Fruit fly (Drosophila melanogaster) whole organism, embryonic: ENCODE measurements around the gene CG33098.
A peak's percentile ranks its signal among the peaks of the same experiment; 100 is the strongest.

Source experiments
- CG11504 ChIP-seq: fragments of 200-800 bp; sonication (Bioruptor generic); optimal IDR thresholded peaks from 3 replicates; lab custom pipeline; 2019; ENCODE audit warnings: missing biosample characterization, mild to moderate bottlenecking, missing genetic modification characterization, moderate library complexity
- CG12299 ChIP-seq: fragments of 200-800 bp; sonication (Bioruptor generic); optimal IDR thresholded peaks from 2 replicates; lab custom pipeline; 2018; ENCODE audit warnings: missing biosample characterization, mild to moderate bottlenecking, missing genetic modification characterization
- CG13296 ChIP-seq: fragments of 200-800 bp; sonication (Bioruptor generic); optimal IDR thresholded peaks from 3 replicates; lab custom pipeline; 2018; ENCODE audit warnings: missing biosample characterization, mild to moderate bottlenecking, missing genetic modification characterization
- CG13424 ChIP-seq: fragments of 200-800 bp; sonication (Bioruptor generic); optimal IDR thresholded peaks from 2 replicates; lab custom pipeline; 2019; ENCODE audit warnings: missing biosample characterization, mild to moderate bottlenecking, missing genetic modification characterization, moderate library complexity
- CG14441 ChIP-seq: fragments of 200-800 bp; sonication (Bioruptor generic); IDR thresholded peaks from 2 replicates; pipeline ENCODE4 v1.3.6; 2022; ENCODE audit warnings: missing biosample characterization, missing genetic modification characterization
- CG15601 ChIP-seq: fragments of 200-800 bp; sonication (Bioruptor generic); optimal IDR thresholded peaks from 3 replicates; lab custom pipeline; 2019; ENCODE audit warnings: missing biosample characterization, mild to moderate bottlenecking, missing genetic modification characterization, moderate library complexity
- CG1603 ChIP-seq: fragments of 200-800 bp; sonication (Bioruptor generic); optimal IDR thresholded peaks from 2 replicates; lab custom pipeline; 2019; ENCODE audit warnings: missing biosample characterization, mild to moderate bottlenecking, missing genetic modification characterization, moderate library complexity
- CG16813 ChIP-seq: fragments of 200-800 bp; sonication (Bioruptor generic); IDR thresholded peaks from 3 replicates; pipeline ENCODE4 v1.3.6; 2022; ENCODE audit warnings: missing biosample characterization, missing genetic modification characterization; ENCODE audit not compliant: partially characterized antibody
- CG16815 ChIP-seq: fragments of 200-800 bp; sonication (Bioruptor generic); optimal IDR thresholded peaks from 3 replicates; lab custom pipeline; 2017; ENCODE audit warnings: missing biosample characterization, mild to moderate bottlenecking, missing genetic modification characterization
- CG31388 ChIP-seq: fragments of 200-800 bp; sonication (Bioruptor generic); optimal IDR thresholded peaks from 2 replicates; lab custom pipeline; 2016; ENCODE audit warnings: missing biosample characterization, missing genetic modification characterization
- CG6683 ChIP-seq: fragments of 200-800 bp; sonication (Bioruptor generic); optimal IDR thresholded peaks from 2 replicates; lab custom pipeline; 2017; ENCODE audit warnings: missing biosample characterization, mild to moderate bottlenecking, missing genetic modification characterization, missing genetic modification reagents
- CG6765 ChIP-seq: fragments of 200-800 bp; sonication (Bioruptor generic); optimal IDR thresholded peaks from 3 replicates; lab custom pipeline; 2017; ENCODE audit warnings: missing biosample characterization, mild to moderate bottlenecking, missing genetic modification characterization
- CG7372 ChIP-seq: fragments of 200-800 bp; sonication (Bioruptor generic); IDR thresholded peaks from 2 replicates; pipeline ENCODE4 v1.3.6; 2022; ENCODE audit warnings: missing biosample characterization, missing genetic modification characterization
- CG8089 ChIP-seq: fragments of 200-800 bp; sonication (Bioruptor generic); optimal IDR thresholded peaks from 3 replicates; lab custom pipeline; 2016; ENCODE audit warnings: missing biosample characterization, missing genetic modification characterization
- CG8290 ChIP-seq, 3 experiments: fragments of 200-800 bp; sonication (Bioruptor generic); optimal IDR thresholded peaks; 2 replicates each; lab custom pipeline; 2016 to 2019; ENCODE audit warnings: missing biosample characterization in 3 of 3, missing genetic modification characterization in 3 of 3, mild to moderate bottlenecking in 2 of 3, moderate library complexity in 1 of 3
- CG9215 ChIP-seq: fragments of 200-800 bp; sonication (Bioruptor generic); IDR thresholded peaks from 2 replicates; pipeline ENCODE4 v1.3.6; 2022; ENCODE audit warnings: missing biosample characterization, missing genetic modification characterization
- CHES-1-like ChIP-seq: fragments of 200-800 bp; sonication (Bioruptor generic); optimal IDR thresholded peaks from 2 replicates; lab custom pipeline; 2016; ENCODE audit warnings: missing biosample characterization, missing genetic modification characterization
- D ChIP-seq, 2 experiments: fragments of 200-800 bp in 1 of 2; fragments of >200 bp in 1 of 2; sonication (Bioruptor generic) in 1 of 2; optimal IDR thresholded peaks; 2 replicates in 1 of 2; 3 replicates in 1 of 2; lab custom pipeline; 2017; ENCODE audit warnings: mild to moderate bottlenecking in 1 of 2, missing biosample characterization in 1 of 2, missing genetic modification characterization in 1 of 2, missing genetic modification reagents in 1 of 2
- HLH3B ChIP-seq: fragments of 200-800 bp; sonication (Bioruptor generic); IDR thresholded peaks from 2 replicates; pipeline ENCODE4 v1.3.6; 2022; ENCODE audit warnings: missing biosample characterization, missing genetic modification characterization
- HLH4C ChIP-seq: fragments of 200-800 bp; sonication (Bioruptor generic); IDR thresholded peaks from 3 replicates; pipeline ENCODE4 v1.3.6; 2022; ENCODE audit warnings: missing biosample characterization, missing genetic modification characterization; ENCODE audit not compliant: partially characterized antibody
- HLHmδ ChIP-seq: fragments of 200-800 bp; sonication (Bioruptor generic); optimal IDR thresholded peaks from 2 replicates; lab custom pipeline; 2018; ENCODE audit warnings: missing biosample characterization, mild to moderate bottlenecking, missing genetic modification characterization, moderate library complexity
- HmgZ ChIP-seq: fragments of 200-800 bp; sonication (Bioruptor generic); optimal IDR thresholded peaks from 2 replicates; lab custom pipeline; 2018; ENCODE audit warnings: missing biosample characterization, mild to moderate bottlenecking, missing genetic modification characterization
- Hsf ChIP-seq: fragments of 200-800 bp; sonication (Bioruptor generic); optimal IDR thresholded peaks from 3 replicates; lab custom pipeline; 2016; ENCODE audit warnings: missing biosample characterization, missing genetic modification characterization
- Mes4 ChIP-seq: fragments of 200-800 bp; sonication (Bioruptor generic); optimal IDR thresholded peaks from 2 replicates; lab custom pipeline; 2016; ENCODE audit warnings: missing biosample characterization, missing genetic modification characterization
- NC2α ChIP-seq: fragments of 200-800 bp; sonication (Bioruptor generic); optimal IDR thresholded peaks from 2 replicates; lab custom pipeline; 2016; ENCODE audit warnings: missing biosample characterization, missing genetic modification characterization
- NC2β ChIP-seq: fragments of 200-800 bp; sonication (Bioruptor generic); optimal IDR thresholded peaks from 2 replicates; lab custom pipeline; 2016; ENCODE audit warnings: missing biosample characterization, missing genetic modification characterization
- NFAT ChIP-seq: fragments of 200-800 bp; sonication (Bioruptor generic); IDR thresholded peaks from 2 replicates; pipeline ENCODE4 v1.3.6; 2022; ENCODE audit warnings: missing biosample characterization, missing genetic modification characterization
- Sry-δ ChIP-seq: fragments of 200-800 bp; sonication (Bioruptor generic); optimal IDR thresholded peaks from 2 replicates; lab custom pipeline; 2016; ENCODE audit warnings: missing biosample characterization, missing genetic modification characterization
- Stat92E ChIP-seq, 3 experiments: fragments of >200 bp in 2 of 3; fragments of 200-800 bp in 1 of 3; sonication (Bioruptor generic) in 1 of 3; optimal IDR thresholded peaks; 2 replicates each; lab custom pipeline; 2017 to 2019; ENCODE audit warnings: missing biosample characterization in 3 of 3, missing genetic modification characterization in 3 of 3, mild to moderate bottlenecking in 1 of 3, moderate library complexity in 1 of 3
- Xrp1 ChIP-seq: fragments of 200-800 bp; sonication (Bioruptor generic); IDR thresholded peaks from 2 replicates; pipeline ENCODE4 v1.3.6; 2022; ENCODE audit warnings: missing biosample characterization, missing genetic modification characterization
- abd-A ChIP-seq: fragments of 200-800 bp; sonication (Bioruptor generic); optimal IDR thresholded peaks from 3 replicates; lab custom pipeline; 2019; ENCODE audit warnings: missing biosample characterization, mild to moderate bottlenecking, missing genetic modification characterization, moderate library complexity
- cas ChIP-seq: fragments of 200-800 bp; sonication (Bioruptor generic); IDR thresholded peaks from 2 replicates; pipeline ENCODE4 v1.3.6; 2022; ENCODE audit warnings: missing biosample characterization, missing genetic modification characterization
- ci ChIP-seq: fragments of 200-800 bp; sonication (Bioruptor generic); IDR thresholded peaks from 3 replicates; pipeline ENCODE4 v1.3.6; 2022; ENCODE audit warnings: missing biosample characterization, missing genetic modification characterization
- dmrt99B ChIP-seq: fragments of 200-800 bp; sonication (Bioruptor generic); optimal IDR thresholded peaks from 2 replicates; lab custom pipeline; 2018; ENCODE audit warnings: missing biosample characterization, mild to moderate bottlenecking, missing genetic modification characterization, moderate library complexity
- gsb ChIP-seq: fragments of 200-800 bp; sonication (Bioruptor generic); IDR thresholded peaks from 2 replicates; pipeline ENCODE4 v1.3.6; 2022; ENCODE audit warnings: missing biosample characterization, missing genetic modification characterization
- h ChIP-seq: fragments of >200 bp; optimal IDR thresholded peaks from 2 replicates; lab custom pipeline; 2017
- hkb ChIP-seq, 2 experiments: fragments of 200-800 bp in 1 of 2; fragments of >200 bp in 1 of 2; sonication (Bioruptor generic) in 1 of 2; IDR thresholded peaks in 1 of 2; optimal IDR thresholded peaks in 1 of 2; 2 replicates each; pipeline versions ENCODE4 v1.3.6 to Lab custom; 2017 to 2022; ENCODE audit warnings: missing biosample characterization in 1 of 2, missing genetic modification characterization in 1 of 2
- luna ChIP-seq: fragments of 200-800 bp; sonication (Bioruptor generic); optimal IDR thresholded peaks from 2 replicates; lab custom pipeline; 2016; ENCODE audit warnings: missing biosample characterization, missing genetic modification characterization
- org-1 ChIP-seq: fragments of 200-800 bp; sonication (Bioruptor generic); optimal IDR thresholded peaks from 2 replicates; lab custom pipeline; 2017; ENCODE audit warnings: missing biosample characterization, missing genetic modification characterization
- p53 ChIP-seq: fragments of 200-800 bp; sonication (Bioruptor generic); optimal IDR thresholded peaks from 2 replicates; lab custom pipeline; 2016; ENCODE audit warnings: missing biosample characterization, missing genetic modification characterization
- sens ChIP-seq: fragments of 200-800 bp; sonication (Bioruptor generic); peaks from one replicate; lab custom pipeline; 2016; ENCODE audit warnings: missing biosample characterization, missing genetic modification characterization
- shn ChIP-seq: fragments of 200-800 bp; sonication (Bioruptor generic); optimal IDR thresholded peaks from 3 replicates; lab custom pipeline; 2016; ENCODE audit warnings: missing biosample characterization, missing genetic modification characterization
- sna ChIP-seq: fragments of 200-800 bp; sonication (Bioruptor generic); IDR thresholded peaks from 2 replicates; pipeline ENCODE4 v1.3.6; 2022; ENCODE audit warnings: missing biosample characterization, missing genetic modification characterization; ENCODE audit not compliant: partially characterized antibody
- ssp ChIP-seq: fragments of 200-800 bp; sonication (Bioruptor generic); IDR thresholded peaks from 2 replicates; pipeline ENCODE4 v1.3.6; 2022; ENCODE audit warnings: missing biosample characterization, missing genetic modification characterization
- stc ChIP-seq: fragments of 200-800 bp; sonication (Bioruptor generic); IDR thresholded peaks from 2 replicates; pipeline ENCODE4 v1.3.6; 2022; ENCODE audit warnings: missing biosample characterization, missing genetic modification characterization
- stwl ChIP-seq: fragments of 200-800 bp; sonication (Bioruptor generic); optimal IDR thresholded peaks from 3 replicates; lab custom pipeline; 2018; ENCODE audit warnings: missing biosample characterization, mild to moderate bottlenecking, missing genetic modification characterization, moderate library complexity
- toy ChIP-seq: fragments of 200-800 bp; sonication (Bioruptor generic); IDR thresholded peaks from 2 replicates; pipeline ENCODE4 v1.3.6; 2022; ENCODE audit warnings: missing biosample characterization, missing genetic modification characterization
- unc-4 ChIP-seq: fragments of 200-800 bp; sonication (Bioruptor generic); IDR thresholded peaks from 2 replicates; pipeline ENCODE4 v1.3.6; 2022; ENCODE audit warnings: missing biosample characterization, missing genetic modification characterization; ENCODE audit not compliant: partially characterized antibody
- zfh2 ChIP-seq: fragments of 200-800 bp; sonication (Bioruptor generic); optimal IDR thresholded peaks from 2 replicates; lab custom pipeline; 2016; ENCODE audit warnings: missing biosample characterization, missing genetic modification characterization

The CG33098 gene

dm6 chr3R:12402935-12403334 is 15.9 kb downstream of the CG33098 start (continued):
- no peak for TF ChIP-seq unc-4 (GFP tag; lab: Robert Waterston, UW)
- peak; percentile 91 for TF ChIP-seq NC2α (GFP tag; lab: Kevin White, UChicago)
- peak; percentile 80; the same call in 1 of the 2 replicates for TF ChIP-seq CG9215 (GFP tag; lab: Robert Waterston, UW)
- TF ChIP-seq CG1603 (tag; lab: Kevin White, UChicago) = peak; percentile 97
- TF ChIP-seq CG11504 = peak; percentile 97
- peak; percentile 80 for TF ChIP-seq p53
- TF ChIP-seq CHES-1-like (GFP tag; lab: Kevin White, UChicago) = peak; percentile 90
- peak; percentile 100 for TF ChIP-seq dmrt99B
- peak; percentile 99 for TF ChIP-seq ci (GFP tag; lab: Robert Waterston, UW)
- peak; percentile 99 for TF ChIP-seq NC2β (GFP tag; lab: Kevin White, UChicago)
- TF ChIP-seq CG8290 (GFP tag; optimal IDR thresholded peaks at IDR 0.05; lab: Kevin White, UChicago) = peak; percentile 96
- peak; percentile 95 to 97 for TF ChIP-seq CG8290 (tag; optimal IDR thresholded peaks at IDR 0.05; lab: Kevin White, UChicago)
- peak; percentile 75 for TF ChIP-seq luna
- TF ChIP-seq CG16813 (GFP tag; lab: Robert Waterston, UW) = 0 out of 3 replicates have a peak, but pooled peaks have one; percentile 32
- peak; percentile 99 for TF ChIP-seq CG6765 (GFP tag; lab: Kevin White, UChicago)
- TF ChIP-seq abd-A (tag; lab: Kevin White, UChicago) = no peak
- peak; percentile 99 for TF ChIP-seq Xrp1 (GFP tag; lab: Robert Waterston, UW)
- peak; percentile 66 for TF ChIP-seq Sry-δ (GFP tag; lab: Kevin White, UChicago)
- peak; percentile 88 for TF ChIP-seq CG8089 (GFP tag; lab: Kevin White, UChicago)
- TF ChIP-seq CG15601 = peak; percentile 98
- TF ChIP-seq sens = peak; percentile 99
- TF ChIP-seq Hsf (GFP tag; lab: Kevin White, UChicago) = peak; percentile 97
- TF ChIP-seq CG13296 (GFP tag; lab: Kevin White, UChicago) = peak; percentile 99
- TF ChIP-seq CG13424 (tag; lab: Kevin White, UChicago) = peak; percentile 99
- peak; percentile 75 for TF ChIP-seq shn (GFP tag; lab: Kevin White, UChicago)
- peak; percentile 76 for TF ChIP-seq ssp (GFP tag; lab: Robert Waterston, UW)
- TF ChIP-seq cas (GFP tag; lab: Robert Waterston, UW) = peak; percentile 89
- TF ChIP-seq CG16815 = peak; percentile 84
- no peak for TF ChIP-seq D (optimal IDR thresholded peaks at IDR 0.05; lab: Kevin White, UChicago)
- TF ChIP-seq D (GFP tag; optimal IDR thresholded peaks at IDR 0.05; lab: Kevin White, UChicago) = peak; percentile 96
- TF ChIP-seq h (lab: Kevin White, UChicago) = no peak
- peak; percentile 99 for TF ChIP-seq stwl (tag; lab: Kevin White, UChicago)
- no peak for TF ChIP-seq sna (GFP tag; lab: Robert Waterston, UW)
- peak; percentile 98 for TF ChIP-seq CG6683
- no peak for TF ChIP-seq hkb (optimal IDR thresholded peaks at IDR 0.05; lab: Kevin White, UChicago)
- peak; percentile 99 for TF ChIP-seq hkb (GFP tag; IDR thresholded peaks at IDR 0.05; lab: Robert Waterston, UW)
- peak in 1 of 3 experiments; percentile 95 for TF ChIP-seq Stat92E (GFP tag; optimal IDR thresholded peaks at IDR 0.05; lab: Kevin White, UChicago)
- peak; percentile 97 for TF ChIP-seq CG31388 (GFP tag; lab: Kevin White, UChicago)
- peak; percentile 90 for TF ChIP-seq org-1 (GFP tag; lab: Kevin White, UChicago)
- 0 out of 3 replicates have a peak, but pooled peaks have one; percentile 40 for TF ChIP-seq HLH4C (GFP tag; lab: Robert Waterston, UW)
- peak; percentile 97 for TF ChIP-seq CG7372
- TF ChIP-seq toy (GFP tag; lab: Robert Waterston, UW) = peak; percentile 84
- TF ChIP-seq HLHmδ (GFP tag; lab: Kevin White, UChicago) = no peak
- TF ChIP-seq CG12299 (tag; lab: Kevin White, UChicago) = peak; percentile 98
- TF ChIP-seq gsb = peak; percentile 92
- peak; percentile 98 for TF ChIP-seq HmgZ (tag; lab: Kevin White, UChicago)
- TF ChIP-seq HLH3B (GFP tag; lab: Robert Waterston, UW) = peak; percentile 97
- peak; percentile 87 for TF ChIP-seq zfh2 (GFP tag; lab: Kevin White, UChicago)
- peak; percentile 92 for TF ChIP-seq NFAT
- peak; percentile 97 for TF ChIP-seq stc (GFP tag; lab: Robert Waterston, UW)
- TF ChIP-seq CG14441 = peak; percentile 95
- TF ChIP-seq Mes4 (GFP tag; lab: Kevin White, UChicago) = peak; percentile 93
